Worm (Caenorhabditis elegans): ENCODE measurements around the gene C53C11.5.
"Not testable (repeated sequence)": the region's sequence is repeated elsewhere in the genome, so short reads cannot be mapped to it uniquely, and the experiment has no call there.

The C53C11.5 gene

ce11 chrX:17333752-17334151 lies at the start of gene C53C11.5:
C53C11.5 (plus strand) TSS chrX:17334052.
- no peak for TF ChIP-seq med-1 (GFP tag; optimal IDR thresholded peaks at IDR 0.05; ENCODE audit: insufficient read depth)
- no peak for TF ChIP-seq klf-2 (GFP tag; conservative IDR thresholded peaks at IDR 0.05)
- no peak for TF ChIP-seq ref-1 (GFP tag; conservative IDR thresholded peaks at IDR 0.05)
- TF ChIP-seq T22C8.4 (GFP tag; IDR thresholded peaks at IDR 0.05), result no peak
- TF ChIP-seq ztf-29 (GFP tag; IDR thresholded peaks at IDR 0.05), result no peak
- no peak for TF ChIP-seq ztf-23 (GFP tag; IDR thresholded peaks at IDR 0.05)
- TF ChIP-seq tab-1 (GFP tag; IDR thresholded peaks at IDR 0.05), result no peak
- no peak for TF ChIP-seq flt-1 (GFP tag; IDR thresholded peaks at IDR 0.05)
- no peak for TF ChIP-seq cog-1 (tag; optimal IDR thresholded peaks at IDR 0.05)

- TF ChIP-seq T22C8.4 (GFP tag; IDR thresholded peaks at IDR 0.05) (no peak), flt-1 (GFP tag; IDR thresholded peaks at IDR 0.05) (peak; percentile 87)
Observed at ce11 chrX:17288378-17288777, 45.5 kb upstream of the C53C11.5 start.

ce11 chrX:17294019-17294418 lies 39.8 kb upstream of the C53C11.5 start:
- TF ChIP-seq klf-2 (GFP tag; conservative IDR thresholded peaks at IDR 0.05) (no peak), ztf-23 (GFP tag; IDR thresholded peaks at IDR 0.05) (no peak), ref-1 (GFP tag; conservative IDR thresholded peaks at IDR 0.05) (no peak), ztf-29 (GFP tag; IDR thresholded peaks at IDR 0.05) (no peak), T22C8.4 (GFP tag; IDR thresholded peaks at IDR 0.05) (no peak), med-1 (GFP tag; optimal IDR thresholded peaks at IDR 0.05; ENCODE audit: insufficient read depth) (no peak), tab-1 (GFP tag; IDR thresholded peaks at IDR 0.05) (no peak), flt-1 (GFP tag; IDR thresholded peaks at IDR 0.05) (no peak), cog-1 (tag; optimal IDR thresholded peaks at IDR 0.05) (no peak)

- no peak for TF ChIP-seq flt-1 (GFP tag; IDR thresholded peaks at IDR 0.05)
- TF ChIP-seq T22C8.4 (GFP tag; IDR thresholded peaks at IDR 0.05), result no peak
- TF ChIP-seq ztf-23 (GFP tag; IDR thresholded peaks at IDR 0.05), result no peak
- no peak for TF ChIP-seq ref-1 (GFP tag; conservative IDR thresholded peaks at IDR 0.05)
- no peak for TF ChIP-seq tab-1 (GFP tag; IDR thresholded peaks at IDR 0.05)
- no peak for TF ChIP-seq ztf-29 (GFP tag; IDR thresholded peaks at IDR 0.05)
- no peak for TF ChIP-seq med-1 (GFP tag; optimal IDR thresholded peaks at IDR 0.05; ENCODE audit: insufficient read depth)
- no peak for TF ChIP-seq cog-1 (tag; optimal IDR thresholded peaks at IDR 0.05)
- TF ChIP-seq klf-2 (GFP tag; conservative IDR thresholded peaks at IDR 0.05), result no peak
Observed at ce11 chrX:17294728-17295127, 39.1 kb upstream of the C53C11.5 start, which contains the start of gene C33E10.8. C33E10.8 (minus strand) TSS chrX:17294828.

DNA sequence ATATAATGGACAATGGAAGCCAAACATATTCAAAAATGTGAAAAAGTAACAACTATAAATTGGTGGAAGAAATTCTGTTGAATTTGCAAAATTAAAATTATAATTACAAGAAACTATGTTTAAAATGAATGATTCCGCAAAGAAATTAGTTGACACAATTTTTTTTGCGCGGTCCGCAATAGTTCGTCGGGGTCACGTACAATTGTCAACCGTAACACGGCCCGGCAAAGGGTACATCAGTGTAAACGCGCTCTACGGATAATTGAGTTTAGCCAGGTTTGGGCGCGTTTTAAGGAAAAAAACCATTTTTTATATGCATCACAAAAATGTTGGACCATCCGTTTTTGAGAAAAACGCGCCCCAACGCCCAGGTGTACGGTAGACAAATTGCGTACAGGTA lies 36.4 kb upstream of the C53C11.5 start:
- TF ChIP-seq flt-1 (GFP tag; IDR thresholded peaks at IDR 0.05) (no peak), cog-1 (tag; optimal IDR thresholded peaks at IDR 0.05) (no peak), klf-2 (GFP tag; conservative IDR thresholded peaks at IDR 0.05) (no peak), tab-1 (GFP tag; IDR thresholded peaks at IDR 0.05) (no peak), med-1 (GFP tag; optimal IDR thresholded peaks at IDR 0.05; ENCODE audit: insufficient read depth) (no peak), ztf-23 (GFP tag; IDR thresholded peaks at IDR 0.05) (no peak), T22C8.4 (GFP tag; IDR thresholded peaks at IDR 0.05) (no peak), ztf-29 (GFP tag; IDR thresholded peaks at IDR 0.05) (no peak), ref-1 (GFP tag; conservative IDR thresholded peaks at IDR 0.05) (no peak)

DNA sequence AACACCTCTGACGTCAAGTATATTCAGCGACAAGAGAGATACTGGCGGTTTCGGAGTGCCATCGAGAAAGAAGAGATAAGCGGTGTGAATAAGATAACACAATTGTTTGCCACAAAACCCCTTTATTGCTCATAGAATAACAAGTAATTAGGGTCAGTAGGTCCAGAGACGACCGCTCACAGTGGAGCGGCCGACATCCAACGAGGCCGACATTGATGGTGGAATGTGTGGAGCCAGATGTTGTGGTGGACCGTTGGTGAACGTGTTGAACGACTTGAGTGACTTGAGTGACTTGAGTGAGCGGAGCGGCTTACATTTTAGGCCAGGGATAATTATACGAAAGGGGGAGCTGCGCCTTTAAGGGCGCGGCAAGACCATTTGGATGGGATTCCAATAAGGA lies 33.1 kb upstream of the C53C11.5 start:
- TF ChIP-seq ztf-23 (GFP tag; IDR thresholded peaks at IDR 0.05), result no peak
- TF ChIP-seq ztf-29 (GFP tag; IDR thresholded peaks at IDR 0.05), result no peak
- no peak for TF ChIP-seq flt-1 (GFP tag; IDR thresholded peaks at IDR 0.05)
- 0 out of 2 replicates have a peak, but pooled peaks have one; percentile 15 for TF ChIP-seq tab-1 (GFP tag; IDR thresholded peaks at IDR 0.05)
- TF ChIP-seq med-1 (GFP tag; optimal IDR thresholded peaks at IDR 0.05; ENCODE audit: insufficient read depth), result no peak

DNA sequence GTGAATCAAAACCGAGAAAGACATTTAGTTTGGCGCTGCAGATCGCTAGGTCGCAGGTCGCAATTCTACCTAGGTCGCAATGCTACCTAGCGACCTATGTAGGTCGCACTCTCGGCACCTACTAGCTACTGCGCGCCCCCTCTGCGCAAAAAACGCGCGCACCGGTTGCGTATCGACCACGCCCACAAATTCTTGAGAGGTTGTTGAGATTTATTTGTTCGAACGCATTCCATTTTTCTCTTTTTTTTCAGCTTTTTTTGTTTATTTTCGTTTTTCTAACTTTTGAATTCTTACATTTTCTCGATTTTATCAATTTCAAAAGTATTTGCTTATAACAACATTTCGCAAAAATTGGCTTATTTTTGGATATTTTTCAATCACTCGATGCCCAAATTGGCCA lies 32.0 kb upstream of the C53C11.5 start, which contains the start of gene C33E10.10:
Gene C33E10.10, minus strand, starts transcription at position 101 of the 400 bp plus-strand sequence.
- TF ChIP-seq tab-1 (GFP tag; IDR thresholded peaks at IDR 0.05) (no peak), T22C8.4 (GFP tag; IDR thresholded peaks at IDR 0.05) (no peak), cog-1 (tag; optimal IDR thresholded peaks at IDR 0.05) (no peak), ztf-23 (GFP tag; IDR thresholded peaks at IDR 0.05) (no peak), med-1 (GFP tag; optimal IDR thresholded peaks at IDR 0.05; ENCODE audit: insufficient read depth) (no peak), ref-1 (GFP tag; conservative IDR thresholded peaks at IDR 0.05) (no peak), klf-2 (GFP tag; conservative IDR thresholded peaks at IDR 0.05) (no peak), flt-1 (GFP tag; IDR thresholded peaks at IDR 0.05) (no peak), ztf-29 (GFP tag; IDR thresholded peaks at IDR 0.05) (no peak)

- no peak for TF ChIP-seq ztf-29 (GFP tag; IDR thresholded peaks at IDR 0.05)
- no peak for TF ChIP-seq ztf-23 (GFP tag; IDR thresholded peaks at IDR 0.05)
- TF ChIP-seq flt-1 (GFP tag; IDR thresholded peaks at IDR 0.05), result no peak
- TF ChIP-seq med-1 (GFP tag; optimal IDR thresholded peaks at IDR 0.05; ENCODE audit: insufficient read depth), result no peak
- TF ChIP-seq cog-1 (tag; optimal IDR thresholded peaks at IDR 0.05), result no peak
- TF ChIP-seq tab-1 (GFP tag; IDR thresholded peaks at IDR 0.05), result no peak
- TF ChIP-seq ref-1 (GFP tag; conservative IDR thresholded peaks at IDR 0.05), result no peak
- TF ChIP-seq klf-2 (GFP tag; conservative IDR thresholded peaks at IDR 0.05), result no peak
- TF ChIP-seq T22C8.4 (GFP tag; IDR thresholded peaks at IDR 0.05), result no peak
Observed at ce11 chrX:17302419-17302818, 31.4 kb upstream of the C53C11.5 start, which contains the start of gene fbxa-120. fbxa-120 (plus strand) TSS chrX:17302719.

DNA sequence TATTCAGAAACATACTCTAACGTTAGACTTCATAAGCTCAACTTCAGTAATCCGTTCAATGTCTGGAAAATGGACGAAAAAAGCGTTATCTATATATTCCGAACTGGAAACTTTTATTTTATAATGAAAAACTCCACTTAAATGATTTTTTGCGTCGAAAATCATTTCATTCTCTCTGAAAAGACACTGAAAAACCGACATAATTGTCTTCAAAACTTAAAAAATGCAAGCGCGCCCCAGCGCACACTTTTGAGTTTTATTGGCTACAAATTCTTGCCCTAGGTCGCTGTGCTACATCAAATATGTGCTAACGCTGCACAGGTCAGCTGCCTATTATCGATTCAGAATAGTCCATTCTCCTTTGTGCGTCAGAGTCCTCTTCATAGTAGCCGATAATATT lies 28.9 kb upstream of the C53C11.5 start, which contains the start of gene C33E10.1:
Gene C33E10.1, plus strand, starts transcription at position 301 of the 400 bp plus-strand sequence.
- TF ChIP-seq ztf-23 (GFP tag; IDR thresholded peaks at IDR 0.05), result 0 out of 2 replicates have a peak, but pooled peaks have one; percentile 25
- peak; percentile 30; the same call in 1 of the 2 replicates for TF ChIP-seq flt-1 (GFP tag; IDR thresholded peaks at IDR 0.05)

DNA sequence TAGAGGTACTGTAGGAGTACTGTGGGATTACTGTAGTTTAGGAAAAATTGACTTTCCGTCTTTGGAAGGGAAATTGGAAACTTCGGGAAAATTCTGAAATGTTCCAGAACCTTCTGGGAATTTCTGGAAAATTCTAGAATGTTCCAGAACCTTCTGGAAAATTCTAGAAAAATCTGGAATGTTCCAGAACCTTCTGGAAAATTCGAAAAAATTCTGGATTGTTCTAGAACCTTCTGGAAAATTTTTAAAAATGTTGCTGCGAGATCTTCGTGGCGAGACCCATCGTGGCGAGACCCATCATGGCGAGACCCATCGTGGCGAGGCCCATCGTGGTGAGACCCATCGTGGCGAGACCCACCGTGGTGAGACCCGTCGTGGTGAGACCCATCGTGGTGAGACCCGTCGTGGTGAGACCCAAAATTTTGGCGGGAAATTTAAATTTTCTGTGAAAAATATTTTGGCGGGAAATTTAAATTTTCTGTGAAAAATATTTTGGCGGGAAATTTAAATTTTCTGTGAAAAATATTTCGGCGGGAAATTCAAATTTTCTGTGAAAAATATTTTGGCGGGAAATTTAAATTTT lies 23.0 kb upstream of the C53C11.5 start, which contains the start of gene C53C11.4:
Gene C53C11.4, plus strand, starts transcription at position 179 of the 583 bp plus-strand sequence.
- not testable (repeated sequence) for TF ChIP-seq cog-1 (tag; optimal IDR thresholded peaks at IDR 0.05); ztf-23 (GFP tag; IDR thresholded peaks at IDR 0.05); ref-1 (GFP tag; conservative IDR thresholded peaks at IDR 0.05)

Data from whole organism, midembryonic.